Worm (Caenorhabditis elegans) whole organism, L1 larva: ENCODE measurements around the gene srd-69.
A peak's percentile ranks its signal among the peaks of the same experiment; 100 is the strongest.

Experiments
- C04F5.9 ChIP-seq: sonication (generic microtip); optimal IDR thresholded peaks from 2 replicates; lab custom pipeline; 2016; ENCODE audit warnings: missing genetic modification characterization, missing compliant biosample characterization
- C16A3.4 ChIP-seq: fragments of 150-350 bp; optimal IDR thresholded peaks from 2 replicates; lab custom pipeline; 2014; ENCODE audit warnings: missing biosample characterization, missing genetic modification characterization
- C34B4.2 ChIP-seq: sonication (generic microtip); optimal IDR thresholded peaks from 2 replicates; lab custom pipeline; 2017; ENCODE audit warnings: mild to moderate bottlenecking, missing genetic modification characterization, missing compliant biosample characterization
- aha-1 ChIP-seq: fragments of 150-350 bp; optimal IDR thresholded peaks from 2 replicates; lab custom pipeline; 2014; ENCODE audit warnings: missing biosample characterization, missing genetic modification characterization
- aly-2 ChIP-seq: fragments of 150-350 bp; optimal IDR thresholded peaks from 2 replicates; lab custom pipeline; 2014; ENCODE audit warnings: missing biosample characterization, missing genetic modification characterization
- blmp-1 ChIP-seq: fragments of 150-350 bp; optimal IDR thresholded peaks from 2 replicates; lab custom pipeline; 2014; ENCODE audit warnings: missing biosample characterization, missing genetic modification characterization
- ceh-82 ChIP-seq, 3 experiments: fragments of 150-350 bp in 1 of 3; sonication (generic microtip) in 2 of 3; optimal IDR thresholded peaks; 2 replicates each; lab custom pipeline; 2014 to 2017; ENCODE audit warnings: missing biosample characterization in 3 of 3, missing genetic modification characterization in 3 of 3
- ceh-90 ChIP-seq: sonication (generic microtip); optimal IDR thresholded peaks from 2 replicates; lab custom pipeline; 2016; ENCODE audit warnings: missing genetic modification characterization, missing compliant biosample characterization
- dsc-1 ChIP-seq: sonication (generic microtip); optimal IDR thresholded peaks from 2 replicates; lab custom pipeline; 2016; ENCODE audit warnings: mild to moderate bottlenecking, missing genetic modification characterization, missing compliant biosample characterization
- efl-1 ChIP-seq, 4 experiments: fragments of 150-350 bp; optimal IDR thresholded peaks in 3 of 4; peaks in 1 of 4; 1 replicate in 1 of 4; 2 replicates in 3 of 4; lab custom pipeline; 2014; ENCODE audit warnings: missing biosample characterization in 2 of 4, missing genetic modification characterization in 2 of 4, missing genetic modification reagents in 2 of 4
- egl-13 ChIP-seq: sonication (generic microtip); optimal IDR thresholded peaks from 2 replicates; lab custom pipeline; 2016; ENCODE audit warnings: missing genotype, missing genetic modification reagents, missing genetic modification characterization, missing compliant biosample characterization
- elt-2 ChIP-seq: sonication (generic microtip); optimal IDR thresholded peaks from 2 replicates; lab custom pipeline; 2016; ENCODE audit warnings: missing genetic modification characterization, mild to moderate bottlenecking, inconsistent platforms, missing compliant biosample characterization, missing genetic modification reagents
- elt-3 ChIP-seq, 6 experiments: fragments of 150-350 bp in 1 of 6; sonication (generic microtip); optimal IDR thresholded peaks; 2 replicates each; lab custom pipeline; 2017 to 2018; ENCODE audit warnings: missing biosample characterization in 6 of 6, missing genetic modification characterization in 6 of 6, inconsistent platforms in 1 of 6
- ets-5 ChIP-seq: fragments of 200-800 bp; sonication (Bioruptor generic); IDR thresholded peaks from 2 replicates; pipeline ENCODE4 v1.3.6; 2022; ENCODE audit warnings: missing genetic modification characterization, missing compliant biosample characterization
- fos-1 ChIP-seq: fragments of 150-350 bp; optimal IDR thresholded peaks from 2 replicates; lab custom pipeline; 2014; ENCODE audit warnings: missing biosample characterization, missing genetic modification characterization
- grh-1 ChIP-seq: fragments of 200-800 bp; sonication (Bioruptor generic); IDR thresholded peaks from 2 replicates; pipeline ENCODE4 v1.3.6; 2022; ENCODE audit warnings: missing genetic modification reagents, missing genetic modification characterization, missing compliant biosample characterization
- hlh-17 ChIP-seq: fragments of 200-800 bp; sonication (Bioruptor generic); optimal IDR thresholded peaks from 2 replicates; lab custom pipeline; 2018; ENCODE audit warnings: missing genetic modification characterization, mild to moderate bottlenecking, missing compliant biosample characterization, moderate library complexity, borderline replicate concordance
- irx-1 ChIP-seq: sonication (generic microtip); optimal IDR thresholded peaks from 2 replicates; lab custom pipeline; 2016; ENCODE audit warnings: missing genetic modification characterization, missing compliant biosample characterization
- isw-1 ChIP-seq: fragments of 200-800 bp; sonication (Bioruptor generic); IDR thresholded peaks from 2 replicates; pipeline ENCODE4 v1.3.6; 2022; ENCODE audit warnings: missing genetic modification characterization, missing compliant biosample characterization
- lin-13 ChIP-seq: fragments of 150-350 bp; optimal IDR thresholded peaks from 2 replicates; lab custom pipeline; 2014; ENCODE audit warnings: missing biosample characterization, missing genetic modification reagents, missing genetic modification characterization
- lin-14 ChIP-seq: fragments of 200-800 bp; sonication (Bioruptor generic); optimal IDR thresholded peaks from 2 replicates; lab custom pipeline; 2018; ENCODE audit warnings: mild to moderate bottlenecking, missing genetic modification characterization, moderate library complexity, missing compliant biosample characterization
- lin-15B ChIP-seq: fragments of 150-350 bp; sonication (generic microtip); optimal IDR thresholded peaks from 3 replicates; lab custom pipeline; 2014; ENCODE audit warnings: missing biosample characterization, missing genetic modification characterization
- lin-35 ChIP-seq, 2 experiments: fragments of 150-350 bp; optimal IDR thresholded peaks; 2 replicates each; lab custom pipeline; 2014; ENCODE audit warnings: missing biosample characterization in 2 of 2, missing genetic modification characterization in 2 of 2, missing genetic modification reagents in 2 of 2
- lin-39 ChIP-seq: fragments of 150-350 bp; optimal IDR thresholded peaks from 2 replicates; lab custom pipeline; 2014; ENCODE audit warnings: missing biosample characterization, missing genetic modification reagents, missing genetic modification characterization
- lsy-2 ChIP-seq, 2 experiments: fragments of 150-350 bp; optimal IDR thresholded peaks; 2 replicates each; lab custom pipeline; 2014; ENCODE audit warnings: missing biosample characterization in 2 of 2, missing genetic modification characterization in 2 of 2
- mab-9 ChIP-seq: fragments of 200-800 bp; sonication (Bioruptor generic); IDR thresholded peaks from 2 replicates; pipeline ENCODE4 v1.3.6; 2022; ENCODE audit warnings: missing genetic modification reagents, missing genetic modification characterization, missing compliant biosample characterization
- mef-2 ChIP-seq: fragments of 150-350 bp; optimal IDR thresholded peaks from 2 replicates; lab custom pipeline; 2014; ENCODE audit warnings: missing biosample characterization, missing genetic modification characterization
- mep-1 ChIP-seq: fragments of 150-350 bp; optimal IDR thresholded peaks from 2 replicates; lab custom pipeline; 2014; ENCODE audit warnings: missing biosample characterization, missing genetic modification characterization
- nhr-11 ChIP-seq: fragments of 150-350 bp; optimal IDR thresholded peaks from 2 replicates; lab custom pipeline; 2014; ENCODE audit warnings: missing biosample characterization, missing genetic modification characterization
- nhr-19 ChIP-seq: fragments of 200-800 bp; sonication (Bioruptor generic); conservative IDR thresholded peaks from 2 replicates; pipeline ENCODE4 v1.3.6; 2022; ENCODE audit warnings: missing genetic modification characterization, missing compliant biosample characterization
- nhr-20 ChIP-seq: sonication (generic microtip); optimal IDR thresholded peaks from 2 replicates; lab custom pipeline; 2016; ENCODE audit warnings: mild to moderate bottlenecking, missing genetic modification characterization, missing compliant biosample characterization
- nhr-28 ChIP-seq: fragments of 150-350 bp; optimal IDR thresholded peaks from 2 replicates; lab custom pipeline; 2014; ENCODE audit warnings: missing biosample characterization, missing genetic modification characterization
- nhr-47 ChIP-seq: sonication (generic microtip); optimal IDR thresholded peaks from 2 replicates; lab custom pipeline; 2016; ENCODE audit warnings: mild to moderate bottlenecking, missing genetic modification characterization, moderate library complexity, missing compliant biosample characterization
- nhr-76 ChIP-seq: sonication (generic microtip); optimal IDR thresholded peaks from 2 replicates; lab custom pipeline; 2017; ENCODE audit warnings: missing biosample characterization, missing genetic modification characterization
- nhr-85 ChIP-seq: sonication (generic microtip); peaks from one replicate; lab custom pipeline; 2016; ENCODE audit warnings: missing genetic modification characterization, inconsistent platforms, missing compliant biosample characterization
- nhr-90 ChIP-seq: sonication (generic microtip); optimal IDR thresholded peaks from 2 replicates; lab custom pipeline; 2016; ENCODE audit warnings: mild to moderate bottlenecking, missing genetic modification characterization, missing compliant biosample characterization; ENCODE audit not compliant: poor library complexity
- pqm-1 ChIP-seq: sonication (generic microtip); optimal IDR thresholded peaks from 3 replicates; lab custom pipeline; 2017; ENCODE audit warnings: missing biosample characterization, missing genetic modification characterization
- skn-1 ChIP-seq: fragments of 150-350 bp; optimal IDR thresholded peaks from 2 replicates; lab custom pipeline; 2014; ENCODE audit warnings: missing biosample characterization, missing genetic modification characterization
- snpc-4 ChIP-seq: fragments of 150-350 bp; optimal IDR thresholded peaks from 2 replicates; lab custom pipeline; 2014; ENCODE audit warnings: missing biosample characterization, missing genetic modification characterization
- snu-23 ChIP-seq: sonication (generic microtip); optimal IDR thresholded peaks from 2 replicates; lab custom pipeline; 2016; ENCODE audit warnings: missing genetic modification characterization, missing compliant biosample characterization
- swsn-7 ChIP-seq: sonication (generic microtip); optimal IDR thresholded peaks from 2 replicates; lab custom pipeline; 2016; ENCODE audit warnings: missing genetic modification characterization, missing compliant biosample characterization
- tbx-2 ChIP-seq: sonication (generic microtip); optimal IDR thresholded peaks from 2 replicates; lab custom pipeline; 2016; ENCODE audit warnings: missing genetic modification characterization, missing compliant biosample characterization
- tlp-1 ChIP-seq: fragments of 150-350 bp; optimal IDR thresholded peaks from 2 replicates; lab custom pipeline; 2014; ENCODE audit warnings: missing biosample characterization, missing genetic modification characterization
- unc-130 ChIP-seq: fragments of 150-350 bp; optimal IDR thresholded peaks from 2 replicates; lab custom pipeline; 2017; ENCODE audit warnings: missing biosample characterization, missing genetic modification characterization, inconsistent platforms
- unc-62 ChIP-seq: fragments of 150-350 bp; optimal IDR thresholded peaks from 2 replicates; lab custom pipeline; 2014; ENCODE audit warnings: missing biosample characterization, missing genetic modification reagents, missing genetic modification characterization
- unc-86 ChIP-seq: sonication (generic microtip); optimal IDR thresholded peaks from 2 replicates; lab custom pipeline; 2016; ENCODE audit warnings: missing genetic modification characterization, missing compliant biosample characterization
- vab-15 ChIP-seq: sonication (generic microtip); optimal IDR thresholded peaks from 2 replicates; lab custom pipeline; 2017; ENCODE audit warnings: missing genotype, mild to moderate bottlenecking, missing genetic modification characterization, missing compliant biosample characterization

srd-69 gene

DNA sequence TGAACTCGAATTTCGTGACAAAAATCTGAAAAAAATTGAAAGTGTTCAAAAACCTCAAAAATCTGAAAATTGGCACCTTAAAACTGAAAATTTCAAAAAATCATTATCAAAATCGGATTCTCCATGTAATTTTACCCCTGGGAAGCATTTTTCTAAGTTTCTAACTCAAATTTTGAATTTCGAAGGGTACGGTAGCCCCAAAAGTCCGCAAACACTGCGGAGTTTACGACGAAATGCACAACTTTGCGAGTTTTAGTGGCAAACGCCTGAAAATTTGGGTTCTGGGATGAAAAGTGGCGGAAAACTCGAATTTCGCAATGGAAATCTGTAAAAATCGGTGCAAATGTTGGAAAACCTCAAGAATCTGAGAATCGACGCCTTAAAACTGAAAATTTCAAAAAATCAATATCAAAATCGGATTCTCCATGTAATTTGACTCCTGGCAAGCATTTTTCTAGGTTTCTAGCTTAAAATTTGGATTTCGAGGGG is 31.0 kb downstream of the srd-69 start:
- TF ChIP-seq nhr-76 (no peak), lin-13 (GFP tag; lab: Kevin White, UChicago) (peak; percentile 27), mef-2 (tag; lab: Kevin White, UChicago) (no peak), swsn-7 (tag; lab: Kevin White, UChicago) (no peak), grh-1 (GFP tag; lab: Robert Waterston, UW) (no peak), efl-1 (optimal IDR thresholded peaks at IDR 0.05; lab: Kevin White, UChicago) (no peak), efl-1 (GFP tag; optimal IDR thresholded peaks at IDR 0.05 in 1 of 2; lab: Kevin White, UChicago) (peak in 1 of 2 experiments; percentile 91)

DNA sequence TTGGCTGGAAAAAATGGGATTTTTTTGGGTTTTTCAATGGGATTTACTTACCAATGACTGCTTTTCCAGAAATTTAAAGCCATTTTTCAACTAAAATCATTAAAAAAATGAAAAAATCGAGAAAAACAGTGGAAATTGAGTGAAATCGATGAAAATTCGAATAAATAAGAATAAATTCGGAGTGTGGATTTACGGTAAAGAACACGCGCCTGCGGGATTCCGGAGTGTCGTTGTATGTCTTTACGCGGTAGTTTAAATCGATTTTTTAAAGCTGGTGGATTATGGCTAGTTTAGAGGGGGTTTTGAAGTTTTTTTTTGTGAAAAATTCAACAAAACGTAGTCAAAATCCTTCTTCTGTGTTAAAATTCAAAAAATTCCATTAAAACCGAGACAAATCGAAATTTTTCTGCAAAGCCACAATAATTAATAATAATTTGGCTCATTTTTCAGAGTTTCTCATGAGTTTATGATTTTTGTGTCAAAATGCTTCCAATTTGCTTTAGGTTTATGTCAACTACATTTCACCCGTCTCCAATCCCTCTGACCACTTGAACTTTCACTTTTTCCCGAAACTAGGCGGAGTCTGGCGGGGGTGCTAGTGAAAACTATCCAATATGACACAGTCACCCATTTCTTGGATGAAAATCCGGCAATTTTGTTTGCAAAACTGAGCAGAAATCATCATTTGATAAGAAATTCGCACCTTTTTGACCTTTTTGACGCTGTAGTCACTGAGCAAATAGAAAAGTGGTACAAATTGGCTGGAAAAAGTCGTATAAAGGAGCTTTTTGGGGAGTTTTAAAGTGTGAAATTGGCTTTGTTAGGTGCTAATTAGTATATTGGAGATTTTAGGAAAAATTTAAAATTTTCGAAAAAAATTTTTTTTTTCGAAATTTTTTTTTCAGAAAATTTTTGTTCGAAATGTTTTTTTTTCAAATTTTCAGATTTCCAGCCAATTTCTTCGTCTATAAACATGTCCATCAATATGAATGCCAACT is 38.7 kb downstream of the srd-69 start, which contains the start of the genes cic-1 and strm-1:
Gene cic-1, minus strand, starts transcription at position 96 of the 998 bp plus-strand sequence.
Gene strm-1, plus strand, starts transcription at position 945 of the 998 bp plus-strand sequence.
- peak; percentile 70 for TF ChIP-seq mab-9 (GFP tag; lab: Robert Waterston, UW)
- TF ChIP-seq nhr-20 (tag; lab: Kevin White, UChicago), result no peak
- peak; percentile 59 for TF ChIP-seq skn-1 (tag; lab: Kevin White, UChicago)
- no peak for TF ChIP-seq nhr-90 (tag; lab: Kevin White, UChicago)
- 0 out of 2 replicates have a peak, but pooled peaks have one; percentile 29 for TF ChIP-seq grh-1 (GFP tag; lab: Robert Waterston, UW)
- TF ChIP-seq ceh-90 (tag; lab: Kevin White, UChicago), result no peak
- no peak for TF ChIP-seq unc-130
- TF ChIP-seq C34B4.2 (tag; lab: Kevin White, UChicago), result no peak
- peak; percentile 44 for TF ChIP-seq lin-15B (tag; lab: Kevin White, UChicago)
- TF ChIP-seq ceh-82 (tag; optimal IDR thresholded peaks at IDR 0.05; lab: Kevin White, UChicago), result peak; percentile 34 to 66 (median 42)
- TF ChIP-seq blmp-1, result peak; percentile 99
- no peak for TF ChIP-seq nhr-28 (tag; lab: Kevin White, UChicago)
- TF ChIP-seq nhr-19, result peak; percentile 65
- no peak for TF ChIP-seq C04F5.9 (tag; lab: Kevin White, UChicago)
- peak; percentile 32 for TF ChIP-seq nhr-85 (tag; lab: Kevin White, UChicago)
- peak; percentile 62 for TF ChIP-seq unc-86 (tag; lab: Kevin White, UChicago)
- TF ChIP-seq isw-1 (GFP tag; lab: Robert Waterston, UW), result peak; percentile 55
- TF ChIP-seq unc-62 (GFP tag; lab: Kevin White, UChicago), result no peak
- TF ChIP-seq snu-23, result peak; percentile 85
- TF ChIP-seq snpc-4 (tag; lab: Kevin White, UChicago), result peak; percentile 4
- TF ChIP-seq tbx-2 (tag; lab: Kevin White, UChicago), result peak; percentile 66
- TF ChIP-seq lin-39 (tag; lab: Kevin White, UChicago), result peak; percentile 56
- no peak for TF ChIP-seq pqm-1 (tag; lab: Kevin White, UChicago)
- TF ChIP-seq nhr-47 (tag; lab: Kevin White, UChicago), result peak; percentile 77
- TF ChIP-seq hlh-17 (GFP tag; lab: Kevin White, UChicago), result no peak
- TF ChIP-seq lsy-2 (tag; optimal IDR thresholded peaks at IDR 0.05; lab: Kevin White, UChicago), result peak; percentile 80 to 84
- no peak for TF ChIP-seq lin-14 (GFP tag; lab: Kevin White, UChicago)
- TF ChIP-seq lin-35 (GFP tag; optimal IDR thresholded peaks at IDR 0.05; lab: Kevin White, UChicago), result peak; percentile 95 to 96
- peak; percentile 12 for TF ChIP-seq fos-1
- TF ChIP-seq efl-1 (optimal IDR thresholded peaks at IDR 0.05; lab: Kevin White, UChicago), result peak; percentile 80 to 96
- TF ChIP-seq efl-1 (GFP tag; optimal IDR thresholded peaks at IDR 0.05 in 1 of 2; lab: Kevin White, UChicago), result peak; percentile 96 to 99
- TF ChIP-seq elt-3 (tag; optimal IDR thresholded peaks at IDR 0.05; lab: Kevin White, UChicago), result peak in 1 of 6 experiments; percentile 33
- no peak for TF ChIP-seq vab-15 (tag; lab: Kevin White, UChicago)
- no peak for TF ChIP-seq egl-13 (tag; lab: Kevin White, UChicago)
- no peak for TF ChIP-seq aha-1
- no peak for TF ChIP-seq mef-2 (tag; lab: Kevin White, UChicago)
- TF ChIP-seq tlp-1 (tag; lab: Kevin White, UChicago), result no peak
- peak; percentile 55 for TF ChIP-seq dsc-1 (tag; lab: Kevin White, UChicago)
- peak; percentile 2 for TF ChIP-seq aly-2 (tag; lab: Kevin White, UChicago)
- TF ChIP-seq swsn-7 (tag; lab: Kevin White, UChicago), result peak; percentile 64
- no peak for TF ChIP-seq ets-5 (GFP tag; lab: Robert Waterston, UW)
- peak; percentile 50 for TF ChIP-seq nhr-11 (tag; lab: Kevin White, UChicago)
- TF ChIP-seq C16A3.4, result peak; percentile 60
- TF ChIP-seq irx-1 (tag; lab: Kevin White, UChicago), result peak; percentile 38
- TF ChIP-seq mep-1 (tag; lab: Kevin White, UChicago), result peak; percentile 55
- TF ChIP-seq elt-2, result no peak
